Worm (Caenorhabditis elegans) whole organism, L1 larva: ENCODE results near the gene T21E8.7.

Source experiments
- C04F5.9 ChIP-seq: sonication (generic microtip); optimal IDR thresholded peaks from 2 replicates; lab custom pipeline; 2016; ENCODE audit warnings: missing genetic modification characterization, missing compliant biosample characterization
- C34B4.2 ChIP-seq: sonication (generic microtip); optimal IDR thresholded peaks from 2 replicates; lab custom pipeline; 2017; ENCODE audit warnings: mild to moderate bottlenecking, missing genetic modification characterization, missing compliant biosample characterization
- Y116A8C.19 ChIP-seq: sonication (generic microtip); optimal IDR thresholded peaks from 2 replicates; lab custom pipeline; 2016; ENCODE audit warnings: missing compliant biosample characterization, missing genetic modification characterization, borderline replicate concordance
- alr-1 ChIP-seq: fragments of 200-800 bp; sonication (Bioruptor generic); optimal IDR thresholded peaks from 2 replicates; lab custom pipeline; 2018; ENCODE audit warnings: borderline replicate concordance, mild to moderate bottlenecking, missing genetic modification characterization, missing compliant biosample characterization
- blmp-1 ChIP-seq: fragments of 150-350 bp; optimal IDR thresholded peaks from 2 replicates; lab custom pipeline; 2014; ENCODE audit warnings: missing biosample characterization, missing genetic modification characterization
- ceh-82 ChIP-seq, 3 experiments: fragments of 150-350 bp in 1 of 3; sonication (generic microtip) in 2 of 3; optimal IDR thresholded peaks; 2 replicates each; lab custom pipeline; 2014 to 2017; ENCODE audit warnings: missing biosample characterization in 3 of 3, missing genetic modification characterization in 3 of 3
- ceh-90 ChIP-seq: sonication (generic microtip); optimal IDR thresholded peaks from 2 replicates; lab custom pipeline; 2016; ENCODE audit warnings: missing genetic modification characterization, missing compliant biosample characterization
- dpl-1 ChIP-seq, 3 experiments: fragments of 150-350 bp in 2 of 3; sonication (generic microtip) in 1 of 3; optimal IDR thresholded peaks; 2 replicates each; lab custom pipeline; 2014 to 2017; ENCODE audit warnings: missing biosample characterization in 3 of 3, missing genetic modification characterization in 3 of 3, missing genetic modification reagents in 3 of 3
- efl-3 ChIP-seq: fragments of 200-800 bp; sonication (Bioruptor generic); optimal IDR thresholded peaks from 2 replicates; lab custom pipeline; 2018; ENCODE audit warnings: mild to moderate bottlenecking, missing genetic modification characterization, missing compliant biosample characterization
- egl-27 ChIP-seq, 2 experiments: fragments of 150-350 bp in 1 of 2; sonication (generic microtip); optimal IDR thresholded peaks; 3 replicates each; lab custom pipeline; 2017 to 2018; ENCODE audit warnings: missing biosample characterization in 2 of 2, missing genetic modification characterization in 2 of 2, missing genetic modification reagents in 2 of 2
- elt-2 ChIP-seq: sonication (generic microtip); optimal IDR thresholded peaks from 2 replicates; lab custom pipeline; 2016; ENCODE audit warnings: missing genetic modification characterization, mild to moderate bottlenecking, inconsistent platforms, missing compliant biosample characterization, missing genetic modification reagents
- ets-5 ChIP-seq: fragments of 200-800 bp; sonication (Bioruptor generic); IDR thresholded peaks from 2 replicates; pipeline ENCODE4 v1.3.6; 2022; ENCODE audit warnings: missing genetic modification characterization, missing compliant biosample characterization
- grh-1 ChIP-seq: fragments of 200-800 bp; sonication (Bioruptor generic); IDR thresholded peaks from 2 replicates; pipeline ENCODE4 v1.3.6; 2022; ENCODE audit warnings: missing genetic modification reagents, missing genetic modification characterization, missing compliant biosample characterization
- irx-1 ChIP-seq: sonication (generic microtip); optimal IDR thresholded peaks from 2 replicates; lab custom pipeline; 2016; ENCODE audit warnings: missing genetic modification characterization, missing compliant biosample characterization
- lin-13 ChIP-seq: fragments of 150-350 bp; optimal IDR thresholded peaks from 2 replicates; lab custom pipeline; 2014; ENCODE audit warnings: missing biosample characterization, missing genetic modification reagents, missing genetic modification characterization
- lin-14 ChIP-seq: fragments of 200-800 bp; sonication (Bioruptor generic); optimal IDR thresholded peaks from 2 replicates; lab custom pipeline; 2018; ENCODE audit warnings: mild to moderate bottlenecking, missing genetic modification characterization, moderate library complexity, missing compliant biosample characterization
- lin-35 ChIP-seq, 2 experiments: fragments of 150-350 bp; optimal IDR thresholded peaks; 2 replicates each; lab custom pipeline; 2014; ENCODE audit warnings: missing biosample characterization in 2 of 2, missing genetic modification characterization in 2 of 2, missing genetic modification reagents in 2 of 2
- lir-3 ChIP-seq: sonication (generic microtip); optimal IDR thresholded peaks from 2 replicates; lab custom pipeline; 2016; ENCODE audit warnings: mild to moderate bottlenecking, missing genetic modification characterization, moderate library complexity, missing compliant biosample characterization; ENCODE audit not compliant: poor library complexity
- lsy-2 ChIP-seq, 2 experiments: fragments of 150-350 bp; optimal IDR thresholded peaks; 2 replicates each; lab custom pipeline; 2014; ENCODE audit warnings: missing biosample characterization in 2 of 2, missing genetic modification characterization in 2 of 2
- mdl-1 ChIP-seq, 2 experiments: fragments of 150-350 bp; optimal IDR thresholded peaks; 2 replicates each; lab custom pipeline; 2014 to 2017; ENCODE audit warnings: missing biosample characterization in 2 of 2, missing genetic modification characterization in 2 of 2, inconsistent platforms in 1 of 2
- mef-2 ChIP-seq: fragments of 150-350 bp; optimal IDR thresholded peaks from 2 replicates; lab custom pipeline; 2014; ENCODE audit warnings: missing biosample characterization, missing genetic modification characterization
- nhr-11 ChIP-seq: fragments of 150-350 bp; optimal IDR thresholded peaks from 2 replicates; lab custom pipeline; 2014; ENCODE audit warnings: missing biosample characterization, missing genetic modification characterization
- nhr-19 ChIP-seq: fragments of 200-800 bp; sonication (Bioruptor generic); conservative IDR thresholded peaks from 2 replicates; pipeline ENCODE4 v1.3.6; 2022; ENCODE audit warnings: missing genetic modification characterization, missing compliant biosample characterization
- nhr-20 ChIP-seq: sonication (generic microtip); optimal IDR thresholded peaks from 2 replicates; lab custom pipeline; 2016; ENCODE audit warnings: mild to moderate bottlenecking, missing genetic modification characterization, missing compliant biosample characterization
- nhr-28 ChIP-seq: fragments of 150-350 bp; optimal IDR thresholded peaks from 2 replicates; lab custom pipeline; 2014; ENCODE audit warnings: missing biosample characterization, missing genetic modification characterization
- nhr-71 ChIP-seq: sonication (generic microtip); optimal IDR thresholded peaks from 2 replicates; lab custom pipeline; 2016; ENCODE audit warnings: mild to moderate bottlenecking, missing genetic modification characterization, moderate library complexity, missing compliant biosample characterization
- nhr-84 ChIP-seq: sonication (generic microtip); optimal IDR thresholded peaks from 2 replicates; lab custom pipeline; 2017; ENCODE audit warnings: missing biosample characterization, missing genetic modification characterization
- nhr-85 ChIP-seq: sonication (generic microtip); peaks from one replicate; lab custom pipeline; 2016; ENCODE audit warnings: missing genetic modification characterization, inconsistent platforms, missing compliant biosample characterization
- pax-3 ChIP-seq: fragments of 200-800 bp; sonication (Bioruptor generic); optimal IDR thresholded peaks from 2 replicates; lab custom pipeline; 2018; ENCODE audit warnings: mild to moderate bottlenecking, missing genetic modification characterization, moderate library complexity, missing compliant biosample characterization
- pqm-1 ChIP-seq: sonication (generic microtip); optimal IDR thresholded peaks from 3 replicates; lab custom pipeline; 2017; ENCODE audit warnings: missing biosample characterization, missing genetic modification characterization
- rnt-1 ChIP-seq: sonication (generic microtip); optimal IDR thresholded peaks from 2 replicates; lab custom pipeline; 2016; ENCODE audit warnings: mild to moderate bottlenecking, missing genetic modification characterization, moderate library complexity, missing compliant biosample characterization
- tlp-1 ChIP-seq: fragments of 150-350 bp; optimal IDR thresholded peaks from 2 replicates; lab custom pipeline; 2014; ENCODE audit warnings: missing biosample characterization, missing genetic modification characterization
- unc-130 ChIP-seq: fragments of 150-350 bp; optimal IDR thresholded peaks from 2 replicates; lab custom pipeline; 2017; ENCODE audit warnings: missing biosample characterization, missing genetic modification characterization, inconsistent platforms
- unc-62 ChIP-seq: fragments of 150-350 bp; optimal IDR thresholded peaks from 2 replicates; lab custom pipeline; 2014; ENCODE audit warnings: missing biosample characterization, missing genetic modification reagents, missing genetic modification characterization
- xbp-1 ChIP-seq: sonication (generic microtip); optimal IDR thresholded peaks from 2 replicates; lab custom pipeline; 2016; ENCODE audit warnings: missing genetic modification characterization, missing compliant biosample characterization
- ztf-4 ChIP-seq: fragments of 150-350 bp; optimal IDR thresholded peaks from 2 replicates; lab custom pipeline; 2014; ENCODE audit warnings: missing biosample characterization, missing genetic modification characterization

T21E8.7 gene

DNA sequence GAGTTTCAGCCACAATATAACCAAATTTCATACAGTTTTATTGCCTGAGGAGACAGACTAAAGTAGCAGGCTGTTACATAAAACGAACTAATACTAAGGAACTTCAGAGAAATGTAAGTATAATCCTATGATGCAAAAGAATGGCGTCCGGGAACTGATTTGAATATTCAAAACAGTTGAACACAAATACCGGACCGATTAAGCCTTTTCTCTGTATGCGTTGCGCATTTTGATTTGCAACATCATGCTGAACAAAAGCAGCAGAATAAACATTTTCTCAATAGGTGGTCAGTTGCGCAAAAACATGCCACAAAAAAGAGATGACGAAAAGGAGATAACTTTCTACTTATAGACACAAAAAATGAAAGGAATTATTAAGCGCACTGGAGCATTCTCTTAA lies 40.7 kb downstream of the T21E8.7 start:
- TF ChIP-seq egl-27 (tag; optimal IDR thresholded peaks at IDR 0.05; lab: Kevin White, UChicago) (no peak), nhr-19 (GFP tag; lab: Robert Waterston, UW) (no peak), rnt-1 (tag; lab: Kevin White, UChicago) (no peak), mdl-1 (tag; optimal IDR thresholded peaks at IDR 0.05; lab: Kevin White, UChicago) (no peak), ets-5 (GFP tag; lab: Robert Waterston, UW) (no peak), xbp-1 (no peak), efl-3 (GFP tag; lab: Kevin White, UChicago) (no peak), nhr-20 (tag; lab: Kevin White, UChicago) (no peak), C34B4.2 (no peak), nhr-71 (tag; lab: Kevin White, UChicago) (no peak), alr-1 (no peak), unc-62 (GFP tag; lab: Kevin White, UChicago) (no peak), lsy-2 (tag; optimal IDR thresholded peaks at IDR 0.05; lab: Kevin White, UChicago) (no peak)

DNA sequence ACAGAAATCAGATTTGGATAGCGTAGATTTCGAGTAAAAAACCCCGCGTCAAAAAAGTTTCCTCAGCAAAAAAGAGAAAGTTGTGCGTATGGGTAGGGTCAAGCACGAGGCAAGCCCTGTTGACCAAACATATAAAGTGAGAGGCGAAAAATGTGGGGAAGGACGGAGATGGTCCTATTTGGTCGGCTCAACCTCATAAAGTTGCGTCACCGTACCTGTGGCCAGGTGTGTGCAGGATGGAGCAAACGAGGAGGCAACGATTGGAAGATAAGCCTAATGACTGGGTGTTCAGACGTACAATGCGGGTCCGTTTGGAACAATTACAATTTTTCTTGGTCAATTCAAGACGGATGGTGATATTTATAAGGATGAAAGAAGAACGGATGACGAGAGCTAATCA lies 43.8 kb downstream of the T21E8.7 start:
- TF ChIP-seq nhr-28 (tag; lab: Kevin White, UChicago), result no peak
- no peak for TF ChIP-seq lir-3 (tag; lab: Kevin White, UChicago)
- TF ChIP-seq pax-3 (tag; lab: Kevin White, UChicago), result no peak
- no peak for TF ChIP-seq C04F5.9 (tag; lab: Kevin White, UChicago)
- no peak for TF ChIP-seq tlp-1
- TF ChIP-seq nhr-85 (tag; lab: Kevin White, UChicago), result no peak
- TF ChIP-seq lsy-2 (tag; optimal IDR thresholded peaks at IDR 0.05; lab: Kevin White, UChicago), result no peak
- TF ChIP-seq nhr-11 (tag; lab: Kevin White, UChicago), result no peak
- TF ChIP-seq irx-1 (tag; lab: Kevin White, UChicago), result no peak
- no peak for TF ChIP-seq grh-1 (GFP tag; lab: Robert Waterston, UW)
- TF ChIP-seq dpl-1 (GFP tag; optimal IDR thresholded peaks at IDR 0.05; lab: Kevin White, UChicago), result no peak
- no peak for TF ChIP-seq rnt-1 (tag; lab: Kevin White, UChicago)
- TF ChIP-seq unc-130 (tag; lab: Kevin White, UChicago), result no peak
- no peak for TF ChIP-seq ztf-4 (tag; lab: Kevin White, UChicago)
- TF ChIP-seq ceh-82 (tag; optimal IDR thresholded peaks at IDR 0.05; lab: Kevin White, UChicago), result no peak
- no peak for TF ChIP-seq egl-27 (tag; optimal IDR thresholded peaks at IDR 0.05; lab: Kevin White, UChicago)

DNA sequence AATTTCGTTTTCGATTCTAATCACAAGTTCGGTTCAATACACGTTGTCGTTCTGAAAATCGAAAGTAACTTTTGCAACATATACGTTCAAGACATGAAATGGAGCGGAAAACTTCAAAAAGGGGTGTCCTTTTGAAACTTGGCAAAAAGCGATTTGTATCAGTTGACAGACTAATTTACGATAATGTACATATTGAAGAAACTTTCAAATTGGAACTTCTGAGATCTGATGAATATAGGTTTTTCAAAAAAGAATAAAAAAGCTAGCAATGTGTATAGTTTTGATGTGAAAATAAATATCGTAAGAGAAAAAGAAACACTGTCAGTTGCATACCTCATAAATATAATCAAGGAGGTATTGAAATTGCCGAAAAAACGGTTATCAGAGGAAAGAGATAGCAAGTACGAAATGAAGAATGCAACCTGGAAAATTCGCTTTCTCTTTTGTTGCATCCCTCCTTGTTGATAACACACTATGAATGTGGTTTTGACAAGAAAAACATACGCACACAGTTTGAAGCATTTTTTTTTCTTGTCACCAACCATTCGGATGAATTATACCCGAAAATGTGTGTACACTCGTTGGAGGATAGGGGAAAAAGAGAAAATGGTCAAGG lies 45.8 kb downstream of the T21E8.7 start, which contains the start of gene dgn-1:
Gene dgn-1 (minus strand): TSS at position 51 of the 616 bp plus-strand sequence.
- TF ChIP-seq Y116A8C.19 (tag; lab: Kevin White, UChicago), result no peak
- peak; percentile 58 for TF ChIP-seq elt-2
- peak in 1 of 2 experiments; percentile 12 for TF ChIP-seq lin-35 (GFP tag; optimal IDR thresholded peaks at IDR 0.05; lab: Kevin White, UChicago)
- peak; percentile 66 for TF ChIP-seq blmp-1 (tag; lab: Kevin White, UChicago)
- peak; percentile 46 for TF ChIP-seq lin-14
- TF ChIP-seq nhr-28 (tag; lab: Kevin White, UChicago), result no peak
- no peak for TF ChIP-seq mef-2
- peak; percentile 1 for TF ChIP-seq nhr-20 (tag; lab: Kevin White, UChicago)
- TF ChIP-seq ceh-90 (tag; lab: Kevin White, UChicago), result no peak
- TF ChIP-seq lin-13 (GFP tag; lab: Kevin White, UChicago), result no peak
- TF ChIP-seq egl-27 (tag; optimal IDR thresholded peaks at IDR 0.05; lab: Kevin White, UChicago), result no peak
- TF ChIP-seq pax-3 (tag; lab: Kevin White, UChicago), result no peak
- TF ChIP-seq unc-62 (GFP tag; lab: Kevin White, UChicago), result no peak
- TF ChIP-seq pqm-1 (tag; lab: Kevin White, UChicago), result peak; percentile 37
- TF ChIP-seq nhr-84, result no peak
